Worm (Caenorhabditis elegans) whole organism, early embryonic: Measurements from ENCODE around the gene ZK688.11.

Experiments used
- ama-1 ChIP-seq: fragments of 150-350 bp; optimal IDR thresholded peaks from 2 replicates; lab custom pipeline; 2014
- ceh-36 ChIP-seq: sonication (generic microtip); optimal IDR thresholded peaks from 2 replicates; lab custom pipeline; 2016; ENCODE audit warnings: missing genetic modification characterization, inconsistent platforms, missing compliant biosample characterization
- tra-4 ChIP-seq: sonication (generic microtip); optimal IDR thresholded peaks from 2 replicates; lab custom pipeline; 2017; ENCODE audit warnings: missing genetic modification characterization, missing compliant biosample characterization

DNA sequence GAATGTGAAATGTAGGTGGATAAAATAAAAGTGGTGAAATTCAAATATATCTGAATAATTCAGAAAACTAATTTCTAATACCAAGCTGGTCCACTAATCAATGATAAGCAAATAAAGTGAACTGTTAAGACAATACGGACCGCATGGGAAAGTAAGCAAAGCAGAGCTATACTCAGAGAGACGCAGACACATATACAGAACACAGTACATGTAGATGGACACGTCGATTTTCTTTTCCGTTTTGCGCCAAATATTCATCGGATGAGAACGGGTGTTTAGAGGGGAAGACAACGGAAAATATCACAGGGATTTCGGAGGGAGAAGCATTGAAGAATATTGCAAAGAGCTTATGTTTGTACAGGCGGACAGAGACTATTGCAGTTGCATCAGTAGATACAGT lies 41.2 kb upstream of the ZK688.11 start:
- TF ChIP-seq tra-4 (tag; lab: Kevin White, UChicago) (no peak), ama-1 (lab: Kevin White, UChicago) (no peak), ceh-36 (tag; lab: Kevin White, UChicago) (no peak)
